Worm (Caenorhabditis elegans): ENCODE results near the gene Y4C6B.4.
"Not testable (repeated sequence)": the region's sequence is repeated elsewhere in the genome, so short reads cannot be mapped to it uniquely, and the experiment has no call there.

Gene Y4C6B.4

DNA sequence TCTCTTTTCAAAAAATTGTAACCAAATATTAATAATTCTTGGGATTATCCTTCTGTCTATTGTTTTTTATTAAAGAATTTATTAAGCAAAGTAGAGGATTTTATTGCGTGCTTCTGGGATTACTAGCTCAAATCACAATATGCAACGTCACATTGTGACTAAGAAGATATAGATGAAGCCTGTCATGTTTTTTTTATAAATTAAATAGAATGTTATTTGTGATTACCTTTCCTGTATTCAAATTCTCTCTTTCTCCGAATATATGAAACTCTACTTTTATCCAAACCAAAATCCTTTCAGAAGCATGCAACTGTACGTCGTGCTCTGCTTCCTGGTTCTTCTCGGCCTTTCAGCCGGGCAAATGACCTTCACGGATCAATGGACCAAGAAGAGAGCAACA is 35.7 kb upstream of the Y4C6B.4 start, which contains the start of gene nlp-47:
TSS of gene nlp-47 (plus strand) at position 301 of the 400 bp plus-strand sequence.
- TF ChIP-seq snpc-4 (tag; optimal IDR thresholded peaks at IDR 0.05) (no peak), nhr-76 (tag; optimal IDR thresholded peaks at IDR 0.05) (no peak), ceh-43 (GFP tag; optimal IDR thresholded peaks at IDR 0.05) (no peak), ceh-83 (GFP tag; optimal IDR thresholded peaks at IDR 0.05) (no peak), blmp-1 (tag; optimal IDR thresholded peaks at IDR 0.05) (no peak)

DNA sequence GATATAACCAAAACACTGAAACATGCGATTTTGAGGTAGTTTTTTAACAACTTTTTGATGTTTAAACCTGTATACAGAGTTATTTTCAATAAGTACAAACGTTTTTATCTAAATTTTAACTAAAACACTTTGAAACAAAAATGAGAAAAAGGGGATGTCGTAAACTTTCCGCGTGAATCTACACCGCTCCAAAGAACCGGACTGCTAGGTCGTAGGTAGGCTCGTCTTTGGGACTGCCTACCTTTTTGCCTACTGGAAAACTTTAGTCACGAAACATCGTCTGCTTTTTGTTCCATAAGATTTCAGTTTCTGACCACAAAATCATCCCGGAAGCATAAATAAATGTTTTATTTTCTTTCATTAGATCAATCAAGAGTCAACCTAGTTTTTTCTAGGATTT is 35.0 kb upstream of the Y4C6B.4 start:
- no peak for TF ChIP-seq hlh-1 (tag; optimal IDR thresholded peaks at IDR 0.05)
- no peak for TF ChIP-seq nhr-76 (tag; optimal IDR thresholded peaks at IDR 0.05)
- TF ChIP-seq lsy-2 (tag; optimal IDR thresholded peaks at IDR 0.05) = no peak

DNA sequence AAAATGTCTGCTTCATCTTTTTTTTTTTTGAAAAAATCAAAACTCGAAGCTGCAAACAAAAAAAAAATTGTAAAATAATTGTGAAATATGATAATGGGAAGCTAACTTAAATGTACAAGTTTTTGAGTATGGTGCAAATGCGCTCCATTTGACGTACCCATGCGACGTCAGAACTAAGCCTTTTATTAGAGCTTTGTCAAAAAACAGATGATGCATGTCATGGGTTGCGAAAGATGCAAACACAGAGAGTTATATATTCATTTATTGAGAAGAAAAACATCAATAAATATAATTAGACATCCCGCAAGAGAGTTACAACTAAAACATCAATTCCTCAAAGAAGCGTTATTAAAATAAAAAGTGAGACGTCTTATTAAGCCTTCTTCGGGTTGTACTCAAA is 31.8 kb upstream of the Y4C6B.4 start:
- no peak for TF ChIP-seq drap-1 (GFP tag; optimal IDR thresholded peaks at IDR 0.05)
- no peak for TF ChIP-seq ceh-83 (GFP tag; optimal IDR thresholded peaks at IDR 0.05)
- no peak for TF ChIP-seq cnd-1 (tag; optimal IDR thresholded peaks at IDR 0.05)

DNA sequence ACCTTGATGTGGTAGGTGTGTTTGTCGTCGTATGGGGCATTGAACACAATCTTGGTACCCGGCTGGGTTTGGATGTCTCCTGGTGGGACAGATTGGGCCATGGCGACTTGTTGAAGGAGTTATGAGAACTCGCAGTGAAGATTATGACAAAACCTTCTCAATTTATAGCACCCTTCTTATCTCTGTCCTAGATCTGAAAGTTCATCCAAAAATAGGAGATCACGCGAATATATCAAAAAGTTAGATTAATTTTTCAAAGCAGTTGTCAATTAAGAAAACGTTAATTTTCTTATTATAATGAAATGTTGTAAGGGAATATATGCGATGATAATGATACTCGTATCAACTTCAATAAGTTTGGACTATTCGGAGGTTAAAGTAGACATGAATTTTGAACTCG is 31.0 kb upstream of the Y4C6B.4 start, which contains the start of gene msp-51:
TSS of gene msp-51 (minus strand) at position 101 of the 400 bp plus-strand sequence.
- not testable (repeated sequence) for TF ChIP-seq M03D4.4, nhr-76, ceh-39 (tag; optimal IDR thresholded peaks at IDR 0.05)

DNA sequence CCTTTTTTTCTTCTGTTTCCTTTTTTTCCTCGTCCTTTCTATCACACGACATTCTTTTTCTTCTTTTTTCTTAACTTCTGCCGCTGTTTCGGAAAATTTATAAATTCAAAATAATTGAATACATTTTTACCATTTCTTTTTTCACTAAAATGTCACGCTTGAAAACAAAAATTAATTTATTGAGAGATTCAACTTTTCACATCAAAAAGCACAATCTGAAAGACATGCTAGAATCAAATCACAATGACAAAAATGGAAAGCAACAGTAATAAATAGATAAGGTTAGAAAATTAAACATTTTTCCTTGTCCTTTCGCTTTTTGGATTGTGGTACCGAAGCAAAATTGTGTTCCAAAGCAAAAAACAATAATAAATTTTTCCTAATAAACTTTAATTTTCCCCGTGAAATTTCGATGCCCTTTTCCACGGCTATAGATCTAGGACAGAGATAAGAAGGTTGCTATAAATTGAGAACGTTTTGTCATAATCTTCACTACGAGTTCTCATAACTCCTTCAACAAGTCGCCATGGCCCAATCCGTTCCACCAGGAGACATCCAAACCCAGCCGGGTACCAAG is 28.7 kb upstream of the Y4C6B.4 start, which contains the start of the genes ZK354.6 and msp-113:
TSS of gene ZK354.6 (minus strand) at position 101 of the 577 bp plus-strand sequence.
TSS of gene msp-113 (plus strand) at position 527 of the 577 bp plus-strand sequence.
- TF ChIP-seq ceh-83 (GFP tag; optimal IDR thresholded peaks at IDR 0.05) = no peak
- no peak for TF ChIP-seq ham-2 (GFP tag; optimal IDR thresholded peaks at IDR 0.05)
- TF ChIP-seq unc-120 (tag; optimal IDR thresholded peaks at IDR 0.05; ENCODE audit: poor library complexity, severe bottlenecking) = no peak
- no peak for TF ChIP-seq M03D4.4 (tag; optimal IDR thresholded peaks at IDR 0.05)
- TF ChIP-seq cnd-1 (tag; optimal IDR thresholded peaks at IDR 0.05) = no peak
- TF ChIP-seq lsy-2 (tag; optimal IDR thresholded peaks at IDR 0.05) = no peak
- no peak for TF ChIP-seq mep-1 (tag; optimal IDR thresholded peaks at IDR 0.05)
- no peak for TF ChIP-seq zip-8 (tag; optimal IDR thresholded peaks at IDR 0.05)
- TF ChIP-seq hlh-1 (tag; optimal IDR thresholded peaks at IDR 0.05) = no peak
- TF ChIP-seq ceh-39 (tag; optimal IDR thresholded peaks at IDR 0.05) = no peak
- no peak for TF ChIP-seq elt-3 (tag; optimal IDR thresholded peaks at IDR 0.05)
- TF ChIP-seq ces-1 (GFP tag; optimal IDR thresholded peaks at IDR 0.05) = no peak
- no peak for TF ChIP-seq sem-2 (GFP tag; optimal IDR thresholded peaks at IDR 0.05)
- TF ChIP-seq flh-1 (GFP tag; optimal IDR thresholded peaks at IDR 0.05) = no peak
- TF ChIP-seq sptf-1 (tag; optimal IDR thresholded peaks at IDR 0.05) = no peak
- TF ChIP-seq bed-3 (GFP tag; optimal IDR thresholded peaks at IDR 0.05) = no peak
- TF ChIP-seq elt-1 (tag; optimal IDR thresholded peaks at IDR 0.05; ENCODE audit: borderline replicate concordance, insufficient read depth) = no peak

DNA sequence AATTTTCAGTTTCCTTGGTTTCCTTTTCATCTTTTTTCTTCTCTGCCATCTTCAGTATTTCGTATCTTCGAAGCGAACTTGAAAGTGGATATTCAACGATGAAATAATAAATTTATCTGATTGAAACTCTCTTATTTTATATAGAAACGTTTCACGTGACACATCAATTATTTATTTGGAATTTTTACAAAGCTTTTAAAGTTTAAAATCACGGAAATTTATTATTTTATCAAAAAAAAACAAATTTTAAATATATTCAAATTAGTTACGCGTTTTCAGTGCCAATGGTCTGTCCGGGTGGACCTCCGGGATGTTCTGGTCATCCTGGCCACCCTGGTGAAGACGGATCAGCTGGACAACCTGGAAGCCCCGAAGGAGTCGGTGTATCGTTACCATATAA is 23.2 kb upstream of the Y4C6B.4 start, which contains the start of gene ZK354.7:
TSS of gene ZK354.7 (minus strand) at position 101 of the 400 bp plus-strand sequence.
- TF ChIP-seq lin-32 (GFP tag; optimal IDR thresholded peaks at IDR 0.05) (no peak), M03D4.4 (tag; optimal IDR thresholded peaks at IDR 0.05) (no peak), pha-4 (tag; optimal IDR thresholded peaks at IDR 0.05) (no peak), ceh-83 (GFP tag; optimal IDR thresholded peaks at IDR 0.05) (no peak), snpc-4 (tag; optimal IDR thresholded peaks at IDR 0.05) (no peak), cnd-1 (tag; optimal IDR thresholded peaks at IDR 0.05) (no peak), nhr-28 (tag; optimal IDR thresholded peaks at IDR 0.05) (no peak), ceh-39 (tag; optimal IDR thresholded peaks at IDR 0.05) (no peak), ham-2 (GFP tag; optimal IDR thresholded peaks at IDR 0.05) (no peak), elt-1 (tag; optimal IDR thresholded peaks at IDR 0.05; ENCODE audit: borderline replicate concordance, insufficient read depth) (no peak)

DNA sequence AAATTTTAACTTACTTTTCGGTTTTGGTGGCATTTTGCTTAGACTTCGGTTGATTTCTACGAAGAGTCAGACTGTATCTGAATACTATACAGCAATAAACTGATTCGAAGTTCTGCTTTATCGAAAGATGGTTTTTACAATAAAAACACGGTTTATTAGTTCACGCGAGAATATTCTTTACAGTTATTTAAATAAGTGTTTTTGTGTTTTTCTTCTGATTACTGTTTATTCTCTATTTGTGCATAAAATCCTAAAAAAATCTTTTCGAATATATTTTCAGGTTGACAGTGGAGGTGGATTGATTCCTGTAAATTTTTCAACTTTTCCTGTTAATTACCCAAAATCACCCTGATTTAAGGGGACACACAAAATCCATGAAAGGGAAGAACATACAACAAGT is 20.2 kb upstream of the Y4C6B.4 start, which contains the start of gene ZK354.8:
TSS of gene ZK354.8 (minus strand) at position 101 of the 400 bp plus-strand sequence.
- TF ChIP-seq unc-39 (tag; optimal IDR thresholded peaks at IDR 0.05) (no peak), unc-120 (tag; optimal IDR thresholded peaks at IDR 0.05; ENCODE audit: poor library complexity, severe bottlenecking) (no peak), nhr-28 (tag; optimal IDR thresholded peaks at IDR 0.05) (no peak), nhr-12 (tag; optimal IDR thresholded peaks at IDR 0.05) (no peak), tbx-8 (GFP tag; optimal IDR thresholded peaks at IDR 0.05) (no peak), zip-8 (tag; optimal IDR thresholded peaks at IDR 0.05) (no peak), ham-2 (GFP tag; optimal IDR thresholded peaks at IDR 0.05) (no peak)

All from whole organism, mixed stage, embryonic.